Fruit fly (Drosophila melanogaster) whole organism, embryonic: ENCODE results near the gene mRpL28.

Source experiments
- ATbp ChIP-seq: fragments of 200-800 bp; sonication (Bioruptor generic); optimal IDR thresholded peaks from 2 replicates; lab custom pipeline; 2017; ENCODE audit warnings: missing biosample characterization, mild to moderate bottlenecking, missing genetic modification characterization, missing genetic modification reagents
- C15 ChIP-seq: fragments of 200-800 bp; sonication (Bioruptor generic); IDR thresholded peaks from 3 replicates; pipeline ENCODE4 v1.3.6; 2022; ENCODE audit warnings: missing biosample characterization, missing genetic modification characterization
- CG10274 ChIP-seq: fragments of 200-800 bp; sonication (Bioruptor generic); optimal IDR thresholded peaks from 3 replicates; lab custom pipeline; 2017; ENCODE audit warnings: missing biosample characterization, mild to moderate bottlenecking, missing genetic modification characterization
- CG10462 ChIP-seq: fragments of 200-800 bp; sonication (Bioruptor generic); optimal IDR thresholded peaks from 2 replicates; lab custom pipeline; 2016; ENCODE audit warnings: missing biosample characterization, missing genetic modification characterization
- CG12942 ChIP-seq: fragments of 200-800 bp; sonication (Bioruptor generic); optimal IDR thresholded peaks from 3 replicates; lab custom pipeline; 2016; ENCODE audit warnings: missing biosample characterization, missing genetic modification characterization
- CG13287 ChIP-seq: fragments of 200-800 bp; sonication (Bioruptor generic); IDR thresholded peaks from 2 replicates; pipeline ENCODE4 v1.3.6; 2022; ENCODE audit warnings: missing biosample characterization, missing genetic modification characterization; ENCODE audit not compliant: partially characterized antibody
- CG13424 ChIP-seq: fragments of 200-800 bp; sonication (Bioruptor generic); optimal IDR thresholded peaks from 2 replicates; lab custom pipeline; 2019; ENCODE audit warnings: missing biosample characterization, mild to moderate bottlenecking, missing genetic modification characterization, moderate library complexity
- CG15011 ChIP-seq: fragments of 200-800 bp; sonication (Bioruptor generic); optimal IDR thresholded peaks from 3 replicates; lab custom pipeline; 2018; ENCODE audit warnings: missing biosample characterization, mild to moderate bottlenecking, missing genetic modification characterization
- CG17328 ChIP-seq: fragments of 200-800 bp; sonication (Bioruptor generic); IDR thresholded peaks from 2 replicates; pipeline ENCODE4 v1.3.6; 2022; ENCODE audit warnings: missing biosample characterization, missing genetic modification characterization
- CG17385 ChIP-seq: fragments of 200-800 bp; sonication (Bioruptor generic); optimal IDR thresholded peaks from 3 replicates; lab custom pipeline; 2018; ENCODE audit warnings: missing biosample characterization, mild to moderate bottlenecking, missing genetic modification characterization
- CG18011 ChIP-seq: fragments of 200-800 bp; sonication (Bioruptor generic); optimal IDR thresholded peaks from 2 replicates; lab custom pipeline; 2017; ENCODE audit warnings: missing biosample characterization, missing genetic modification characterization, mild to moderate bottlenecking, moderate library complexity, missing genotype
- CG18476 ChIP-seq: fragments of 200-800 bp; sonication (Bioruptor generic); optimal IDR thresholded peaks from 2 replicates; lab custom pipeline; 2016; ENCODE audit warnings: missing biosample characterization, mild to moderate bottlenecking, missing genetic modification characterization
- CG2120 ChIP-seq: fragments of 200-800 bp; sonication (Bioruptor generic); optimal IDR thresholded peaks from 3 replicates; lab custom pipeline; 2016; ENCODE audit warnings: missing biosample characterization, missing genetic modification characterization
- CG30431 ChIP-seq: fragments of 200-800 bp; sonication (Bioruptor generic); optimal IDR thresholded peaks from 2 replicates; lab custom pipeline; 2017; ENCODE audit warnings: missing biosample characterization, missing genetic modification characterization
- CG31365 ChIP-seq: fragments of 200-800 bp; sonication (Bioruptor generic); optimal IDR thresholded peaks from 2 replicates; lab custom pipeline; 2018; ENCODE audit warnings: missing biosample characterization, mild to moderate bottlenecking, missing genetic modification characterization
- CG31441 ChIP-seq: fragments of 200-800 bp; sonication (Bioruptor generic); IDR thresholded peaks from 2 replicates; pipeline ENCODE4 v1.3.6; 2022; ENCODE audit warnings: missing biosample characterization, missing genetic modification characterization
- CG4404 ChIP-seq: fragments of 200-800 bp; sonication (Bioruptor generic); IDR thresholded peaks from 2 replicates; pipeline ENCODE4 v1.3.6; 2022; ENCODE audit warnings: missing biosample characterization, missing genetic modification characterization
- CG4730 ChIP-seq: fragments of 200-800 bp; sonication (Bioruptor generic); IDR thresholded peaks from 2 replicates; pipeline ENCODE4 v1.3.6; 2022; ENCODE audit warnings: missing biosample characterization, missing genetic modification characterization
- CG6272 ChIP-seq: fragments of 200-800 bp; sonication (Bioruptor generic); IDR thresholded peaks from 2 replicates; pipeline ENCODE4 v1.3.6; 2022; ENCODE audit warnings: missing biosample characterization, missing genetic modification characterization
- CG7372 ChIP-seq: fragments of 200-800 bp; sonication (Bioruptor generic); IDR thresholded peaks from 2 replicates; pipeline ENCODE4 v1.3.6; 2022; ENCODE audit warnings: missing biosample characterization, missing genetic modification characterization
- CG7839 ChIP-seq: fragments of 200-800 bp; sonication (Bioruptor generic); optimal IDR thresholded peaks from 3 replicates; lab custom pipeline; 2018; ENCODE audit warnings: missing biosample characterization, mild to moderate bottlenecking, missing genetic modification characterization, moderate library complexity
- CG9797 ChIP-seq: fragments of 200-800 bp; sonication (Bioruptor generic); optimal IDR thresholded peaks from 3 replicates; lab custom pipeline; 2018; ENCODE audit warnings: missing biosample characterization, mild to moderate bottlenecking, missing genetic modification characterization
- Camta ChIP-seq: fragments of 200-800 bp; sonication (Bioruptor generic); optimal IDR thresholded peaks from 2 replicates; lab custom pipeline; 2016; ENCODE audit warnings: missing biosample characterization, missing genetic modification characterization
- Dip2 ChIP-seq: fragments of 200-800 bp; sonication (Bioruptor generic); IDR thresholded peaks from 2 replicates; pipeline ENCODE4 v1.3.6; 2022; ENCODE audit warnings: missing biosample characterization, missing genetic modification characterization
- E2f1 ChIP-seq: fragments of 200-800 bp; sonication (Bioruptor generic); IDR thresholded peaks from 2 replicates; pipeline ENCODE4 v1.3.6; 2022; ENCODE audit warnings: missing biosample characterization, missing genetic modification characterization
- E2f2 ChIP-seq: fragments of 200-800 bp; sonication (Bioruptor generic); IDR thresholded peaks from 2 replicates; pipeline ENCODE4 v1.3.6; 2022; ENCODE audit warnings: missing biosample characterization, missing genetic modification characterization
- Eip74EF ChIP-seq, 2 experiments: fragments of 200-800 bp in 1 of 2; fragments of >200 bp in 1 of 2; sonication (Bioruptor generic) in 1 of 2; optimal IDR thresholded peaks; 2 replicates each; lab custom pipeline; 2017 to 2019; ENCODE audit warnings: missing biosample characterization in 2 of 2, missing genetic modification characterization in 2 of 2, mild to moderate bottlenecking in 1 of 2, moderate library complexity in 1 of 2
- Gug ChIP-seq: fragments of 200-800 bp; sonication (Bioruptor generic); IDR thresholded peaks from 4 replicates; pipeline ENCODE4 v1.3.6; 2022; ENCODE audit warnings: missing biosample characterization, missing genetic modification characterization
- H2.0 ChIP-seq: fragments of 200-800 bp; sonication (Bioruptor generic); IDR thresholded peaks from 2 replicates; pipeline ENCODE4 v1.3.6; 2022; ENCODE audit warnings: missing biosample characterization, missing genetic modification characterization
- Jarid2 ChIP-seq: fragments of 200-800 bp; sonication (Bioruptor generic); optimal IDR thresholded peaks from 3 replicates; lab custom pipeline; 2017; ENCODE audit warnings: mild to moderate bottlenecking, missing biosample characterization, missing genetic modification reagents, missing genetic modification characterization
- MBD-R2 ChIP-seq: fragments of 200-800 bp; sonication (Bioruptor generic); IDR thresholded peaks from 2 replicates; pipeline ENCODE4 v1.3.6; 2022; ENCODE audit warnings: missing biosample characterization, missing genetic modification characterization
- Myb ChIP-seq: fragments of 200-800 bp; sonication (Bioruptor generic); optimal IDR thresholded peaks from 2 replicates; lab custom pipeline; 2016; ENCODE audit warnings: missing biosample characterization, missing genetic modification characterization
- Oli ChIP-seq: fragments of 200-800 bp; sonication (Bioruptor generic); optimal IDR thresholded peaks from 2 replicates; lab custom pipeline; 2018; ENCODE audit warnings: missing biosample characterization, mild to moderate bottlenecking, missing genetic modification characterization, moderate library complexity
- Sox102F ChIP-seq: fragments of 200-800 bp; sonication (Bioruptor generic); optimal IDR thresholded peaks from 2 replicates; lab custom pipeline; 2018; ENCODE audit warnings: missing biosample characterization, mild to moderate bottlenecking, missing genetic modification characterization, moderate library complexity
- ac ChIP-seq: fragments of 200-800 bp; sonication (Bioruptor generic); optimal IDR thresholded peaks from 3 replicates; lab custom pipeline; 2017; ENCODE audit warnings: missing biosample characterization, mild to moderate bottlenecking, missing genetic modification characterization
- bab2 ChIP-seq: fragments of 200-800 bp; sonication (Bioruptor generic); optimal IDR thresholded peaks from 2 replicates; lab custom pipeline; 2016; ENCODE audit warnings: missing biosample characterization, missing genetic modification characterization
- dm ChIP-seq: fragments of 200-800 bp; sonication (Bioruptor generic); optimal IDR thresholded peaks from 3 replicates; lab custom pipeline; 2016; ENCODE audit warnings: missing biosample characterization, missing genetic modification characterization
- ftz-f1 ChIP-seq: fragments of 200-800 bp; sonication (Bioruptor generic); optimal IDR thresholded peaks from 2 replicates; lab custom pipeline; 2016; ENCODE audit warnings: missing biosample characterization, missing genetic modification characterization
- gcm ChIP-seq: fragments of 200-800 bp; sonication (Bioruptor generic); optimal IDR thresholded peaks from 2 replicates; lab custom pipeline; 2019; ENCODE audit warnings: missing biosample characterization, mild to moderate bottlenecking, missing genetic modification characterization, moderate library complexity
- klu ChIP-seq: fragments of 200-800 bp; sonication (Bioruptor generic); IDR thresholded peaks from 2 replicates; pipeline ENCODE4 v1.3.6; 2022; ENCODE audit warnings: missing biosample characterization, missing genetic modification characterization
- nau ChIP-seq: fragments of 200-800 bp; sonication (Bioruptor generic); optimal IDR thresholded peaks from 3 replicates; lab custom pipeline; 2017; ENCODE audit warnings: missing biosample characterization, mild to moderate bottlenecking, missing genetic modification characterization, missing genetic modification reagents
- pfk ChIP-seq: fragments of 200-800 bp; sonication (Bioruptor generic); optimal IDR thresholded peaks from 2 replicates; lab custom pipeline; 2018; ENCODE audit warnings: missing biosample characterization, mild to moderate bottlenecking, missing genetic modification characterization, moderate library complexity
- psq ChIP-seq: fragments of 200-800 bp; sonication (Bioruptor generic); optimal IDR thresholded peaks from 2 replicates; lab custom pipeline; 2017; ENCODE audit warnings: missing biosample characterization, missing genetic modification characterization
- rib ChIP-seq: fragments of 200-800 bp; sonication (Bioruptor generic); IDR thresholded peaks from 2 replicates; pipeline ENCODE4 v1.3.6; 2022; ENCODE audit warnings: missing biosample characterization, missing genetic modification characterization
- sqz ChIP-seq: fragments of 200-800 bp; sonication (Bioruptor generic); optimal IDR thresholded peaks from 3 replicates; lab custom pipeline; 2018; ENCODE audit warnings: missing biosample characterization, mild to moderate bottlenecking, missing genetic modification characterization
- tgo ChIP-seq: fragments of 200-800 bp; sonication (Bioruptor generic); IDR thresholded peaks from 3 replicates; pipeline ENCODE4 v1.3.6; 2022; ENCODE audit warnings: missing biosample characterization, missing genetic modification characterization
- tin ChIP-seq: fragments of 200-800 bp; sonication (Bioruptor generic); optimal IDR thresholded peaks from 3 replicates; lab custom pipeline; 2016; ENCODE audit warnings: missing biosample characterization, missing genetic modification characterization
- tll ChIP-seq, 2 experiments: fragments of 200-800 bp in 1 of 2; fragments of >200 bp in 1 of 2; sonication (Bioruptor generic) in 1 of 2; optimal IDR thresholded peaks; 2 replicates each; lab custom pipeline; 2017 to 2019; ENCODE audit warnings: missing biosample characterization in 2 of 2, missing genetic modification characterization in 2 of 2, mild to moderate bottlenecking in 1 of 2, moderate library complexity in 1 of 2
- z ChIP-seq: fragments of 200-800 bp; sonication (Bioruptor generic); IDR thresholded peaks from 3 replicates; pipeline ENCODE4 v1.3.6; 2022; ENCODE audit warnings: missing biosample characterization, missing genetic modification characterization

The mRpL28 gene

DNA sequence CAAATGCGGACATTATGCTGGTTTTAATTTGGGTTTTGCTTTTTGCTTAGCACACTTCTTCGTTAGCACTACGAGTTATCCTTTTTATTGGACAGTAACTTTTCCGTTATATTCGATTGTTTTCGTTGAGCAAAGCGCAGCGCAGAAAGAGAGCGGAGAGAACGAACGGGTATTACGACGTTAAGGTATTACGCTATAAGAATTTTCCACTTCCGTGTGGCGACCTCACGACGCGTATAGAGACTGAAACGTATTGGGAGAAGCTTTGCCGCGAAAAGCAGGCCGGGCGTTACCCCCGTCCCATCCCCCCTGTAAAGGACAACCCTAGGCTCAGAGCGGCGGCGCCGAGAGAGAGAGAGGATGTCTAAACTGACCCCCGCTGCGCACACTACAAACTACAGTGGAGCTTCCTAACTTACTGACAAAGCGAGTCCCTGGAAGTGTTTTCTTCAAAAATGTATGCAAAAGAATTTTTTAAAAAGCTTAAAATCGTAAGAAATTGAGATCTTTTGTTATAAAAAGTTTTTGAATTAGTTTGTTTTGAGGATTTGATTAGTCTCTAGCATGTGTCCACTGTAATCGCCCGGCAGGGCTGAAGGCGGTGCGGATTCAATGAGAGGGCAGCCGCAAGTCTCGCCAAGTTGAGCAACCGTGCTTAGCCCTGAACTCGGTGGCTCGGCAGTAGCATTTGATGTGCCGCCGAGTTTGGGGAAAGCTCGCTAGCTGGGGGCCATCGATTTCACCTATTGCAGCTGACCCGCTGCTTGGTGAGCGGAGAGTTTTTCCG, 31.1 kb downstream of the mRpL28 start (continued):
- TF ChIP-seq tgo (peak; percentile 95), CG10462 (GFP tag; lab: Kevin White, UChicago) (peak; percentile 86), CG7372 (GFP tag; lab: Robert Waterston, UW) (peak; percentile 94), bab2 (GFP tag; lab: Kevin White, UChicago) (peak; percentile 96), tin (GFP tag; lab: Kevin White, UChicago) (peak; percentile 97), nau (GFP tag; lab: Kevin White, UChicago) (peak; percentile 89), Myb (GFP tag; lab: Kevin White, UChicago) (peak; percentile 83), sqz (GFP tag; lab: Kevin White, UChicago) (peak; percentile 81), Dip2 (GFP tag; lab: Robert Waterston, UW) (peak; percentile 57), CG10274 (GFP tag; lab: Kevin White, UChicago) (peak; percentile 78), rib (peak; percentile 95), CG15011 (GFP tag; lab: Kevin White, UChicago) (peak; percentile 93), gcm (peak; percentile 87), CG7839 (tag; lab: Kevin White, UChicago) (peak; percentile 95), Eip74EF (GFP tag; optimal IDR thresholded peaks at IDR 0.05; lab: Kevin White, UChicago) (peak in 1 of 2 experiments; percentile 88), E2f1 (GFP tag; lab: Robert Waterston, UW) (peak; percentile 95), CG9797 (GFP tag; lab: Kevin White, UChicago) (peak; percentile 40), CG31441 (peak; percentile 93), H2.0 (GFP tag; lab: Robert Waterston, UW) (peak; percentile 93), klu (peak; percentile 92), dm (GFP tag; lab: Kevin White, UChicago) (peak; percentile 84), ac (GFP tag; lab: Kevin White, UChicago) (peak; percentile 27), CG31365 (tag; lab: Kevin White, UChicago) (peak; percentile 81), Oli (tag; lab: Kevin White, UChicago) (peak; percentile 93), CG13287 (GFP tag; lab: Robert Waterston, UW) (no peak), CG4730 (GFP tag; lab: Robert Waterston, UW) (peak; percentile 94), ftz-f1 (GFP tag; lab: Kevin White, UChicago) (peak; percentile 79), CG6272 (GFP tag; lab: Robert Waterston, UW) (peak; percentile 94), z (GFP tag; lab: Robert Waterston, UW) (peak; percentile 56; the same call in 1 of the 3 replicates), CG30431 (GFP tag; lab: Kevin White, UChicago) (peak; percentile 87), CG4404 (peak; percentile 93), Sox102F (peak; percentile 94), CG13424 (tag; lab: Kevin White, UChicago) (peak; percentile 95), CG17385 (GFP tag; lab: Kevin White, UChicago) (peak; percentile 91), E2f2 (peak; percentile 77), CG18011 (GFP tag; lab: Kevin White, UChicago) (peak; percentile 82), tll (GFP tag; optimal IDR thresholded peaks at IDR 0.05; lab: Kevin White, UChicago) (no peak), MBD-R2 (peak; percentile 89), CG2120 (GFP tag; lab: Kevin White, UChicago) (peak; percentile 99), pfk (GFP tag; lab: Kevin White, UChicago) (peak; percentile 50), ATbp (peak; percentile 93), Camta (GFP tag; lab: Kevin White, UChicago) (peak; percentile 92), CG12942 (GFP tag; lab: Kevin White, UChicago) (peak; percentile 84), Gug (peak; percentile 97), CG18476 (peak; percentile 91), C15 (GFP tag; lab: Robert Waterston, UW) (peak; percentile 89), psq (GFP tag; lab: Kevin White, UChicago) (peak; percentile 74), Jarid2 (GFP tag; lab: Kevin White, UChicago) (peak; percentile 61), CG17328 (GFP tag; lab: Robert Waterston, UW) (peak; percentile 95)
